Fruit fly (Drosophila melanogaster) whole organism, pupa: ENCODE results near the gene tau.

Experiments used
- CG10348 ChIP-seq: fragments of 200-800 bp; sonication (Bioruptor generic); IDR thresholded peaks from 2 replicates; pipeline ENCODE4 v1.3.6; 2022; ENCODE audit warnings: missing biosample characterization, missing genetic modification characterization
- CG12605 ChIP-seq: fragments of 200-800 bp; sonication (Bioruptor generic); IDR thresholded peaks from 2 replicates; pipeline ENCODE4 v1.3.6; 2022; ENCODE audit warnings: missing biosample characterization, missing genetic modification characterization
- CG13204 ChIP-seq: fragments of 200-800 bp; sonication (Bioruptor generic); optimal IDR thresholded peaks from 2 replicates; lab custom pipeline; 2018; ENCODE audit warnings: missing biosample characterization, mild to moderate bottlenecking, missing genetic modification characterization, moderate library complexity
- CG14655 ChIP-seq: fragments of 200-800 bp; sonication (Bioruptor generic); optimal IDR thresholded peaks from 3 replicates; lab custom pipeline; 2017; ENCODE audit warnings: mild to moderate bottlenecking, missing biosample characterization, missing genetic modification reagents, missing genetic modification characterization
- CG15710 ChIP-seq: fragments of 200-800 bp; sonication (Bioruptor generic); optimal IDR thresholded peaks from 2 replicates; lab custom pipeline; 2018; ENCODE audit warnings: missing biosample characterization, mild to moderate bottlenecking, missing genetic modification characterization, moderate library complexity
- CG17806 ChIP-seq: fragments of 200-800 bp; sonication (Bioruptor generic); optimal IDR thresholded peaks from 2 replicates; lab custom pipeline; 2018; ENCODE audit warnings: missing biosample characterization, mild to moderate bottlenecking, missing genetic modification characterization, moderate library complexity
- CG32121 ChIP-seq: fragments of 200-800 bp; sonication (Bioruptor generic); IDR thresholded peaks from 2 replicates; pipeline ENCODE4 v1.3.6; 2022; ENCODE audit warnings: missing biosample characterization, missing genetic modification characterization
- CG34367 ChIP-seq: fragments of 200-800 bp; sonication (Bioruptor generic); optimal IDR thresholded peaks from 2 replicates; lab custom pipeline; 2018; ENCODE audit warnings: missing biosample characterization, mild to moderate bottlenecking, missing genetic modification characterization
- CG4496 ChIP-seq: fragments of 200-800 bp; sonication (Bioruptor generic); IDR thresholded peaks from 3 replicates; pipeline ENCODE4 v1.3.6; 2022; ENCODE audit warnings: missing biosample characterization, missing genetic modification characterization
- CG8159 ChIP-seq: fragments of 200-800 bp; sonication (Bioruptor generic); optimal IDR thresholded peaks from 3 replicates; lab custom pipeline; 2018; ENCODE audit warnings: missing biosample characterization, mild to moderate bottlenecking, missing genetic modification characterization, moderate library complexity
- EcR ChIP-seq: fragments of 200-800 bp; sonication (Bioruptor generic); optimal IDR thresholded peaks from 3 replicates; lab custom pipeline; 2019; ENCODE audit warnings: missing biosample characterization, missing genetic modification characterization, mild to moderate bottlenecking, moderate library complexity, missing genetic modification reagents
- Pif1A ChIP-seq: fragments of 200-800 bp; sonication (Bioruptor generic); optimal IDR thresholded peaks from 3 replicates; lab custom pipeline; 2016; ENCODE audit warnings: missing biosample characterization, missing genetic modification characterization
- Snoo ChIP-seq: fragments of 200-800 bp; sonication (Bioruptor generic); optimal IDR thresholded peaks from 3 replicates; lab custom pipeline; 2017; ENCODE audit warnings: missing biosample characterization, mild to moderate bottlenecking, missing genetic modification characterization, inconsistent platforms
- fd96Ca ChIP-seq: fragments of 200-800 bp; sonication (Bioruptor generic); IDR thresholded peaks from 3 replicates; pipeline ENCODE4 v1.3.6; 2022; ENCODE audit warnings: missing biosample characterization, missing genetic modification characterization

- TF ChIP-seq CG8159, result no peak
- TF ChIP-seq CG12605 (GFP tag; lab: Robert Waterston, UW), result no peak
- TF ChIP-seq EcR (GFP tag; lab: Kevin White, UChicago), result no peak
- TF ChIP-seq CG4496 (GFP tag; lab: Robert Waterston, UW), result no peak
- TF ChIP-seq CG17806 (tag; lab: Kevin White, UChicago), result no peak
- TF ChIP-seq Pif1A (GFP tag; lab: Kevin White, UChicago), result no peak
- TF ChIP-seq Snoo (tag; lab: Kevin White, UChicago), result no peak
- TF ChIP-seq fd96Ca (GFP tag; lab: Robert Waterston, UW), result no peak
- TF ChIP-seq CG14655 (GFP tag; lab: Kevin White, UChicago), result no peak
- TF ChIP-seq CG34367 (tag; lab: Kevin White, UChicago), result no peak
- TF ChIP-seq CG32121 (GFP tag; lab: Robert Waterston, UW), result no peak
- TF ChIP-seq CG10348 (GFP tag; lab: Robert Waterston, UW), result no peak
- TF ChIP-seq CG13204 (GFP tag; lab: Kevin White, UChicago), result no peak
- TF ChIP-seq CG15710 (tag; lab: Kevin White, UChicago), result no peak
Measured at dm6 chr3R:27681799-27682198, 25.0 kb upstream of the tau start, which contains the start of gene Sce.
